Fruit fly (Drosophila melanogaster): ENCODE measurements around the gene Tsp33B.

Gene Tsp33B

dm6 chr2L:11812781-11813664 is 20.9 kb upstream of the Tsp33B start:
- TF ChIP-seq CG14655 (GFP tag; optimal IDR thresholded peaks at IDR 0.05) = peak; percentile 26
- 0 out of 2 replicates have a peak, but pooled peaks have one; percentile 13 for TF ChIP-seq CG32121 (GFP tag; IDR thresholded peaks at IDR 0.05)
- TF ChIP-seq CG12605 (GFP tag; IDR thresholded peaks at IDR 0.05) = no peak
- no peak for TF ChIP-seq fd96Ca (GFP tag; IDR thresholded peaks at IDR 0.05)
- TF ChIP-seq CG8301 (tag; optimal IDR thresholded peaks at IDR 0.05) = peak; percentile 18

DNA sequence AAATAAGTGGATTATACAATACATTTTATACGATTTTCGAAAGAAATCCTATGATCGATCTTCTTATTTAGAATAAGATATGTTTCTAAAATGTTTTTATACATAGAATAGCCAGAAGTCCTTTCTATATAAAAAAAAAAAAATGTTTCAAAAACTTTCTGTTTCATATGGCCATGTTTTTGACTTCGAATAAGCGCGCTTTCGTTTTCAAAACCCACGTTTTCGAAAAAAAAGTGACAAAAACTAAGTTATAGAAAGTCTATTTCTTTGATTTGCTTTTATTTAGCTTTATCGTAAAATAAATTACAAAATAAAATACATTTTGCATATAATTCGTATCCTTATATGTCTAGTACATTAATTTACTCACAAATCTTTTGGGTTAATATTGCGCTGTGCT is 17.7 kb upstream of the Tsp33B start:
- TF ChIP-seq Ets98B (GFP tag; IDR thresholded peaks at IDR 0.05) = no peak
- no peak for TF ChIP-seq CG9948 (tag; optimal IDR thresholded peaks at IDR 0.05)

- peak; percentile 9 for TF ChIP-seq EcR (GFP tag; optimal IDR thresholded peaks at IDR 0.05)
- TF ChIP-seq CG4496 (GFP tag; IDR thresholded peaks at IDR 0.05) = peak; percentile 48; the same call in 1 of the 3 replicates
- peak; percentile 64; the same call in 1 of the 3 replicates for TF ChIP-seq fd96Ca (GFP tag; IDR thresholded peaks at IDR 0.05)
- no peak for TF ChIP-seq Pif1A (GFP tag; optimal IDR thresholded peaks at IDR 0.05)
- peak; percentile 84 for TF ChIP-seq CG13204 (GFP tag; optimal IDR thresholded peaks at IDR 0.05)
- no peak for TF ChIP-seq Snoo (tag; optimal IDR thresholded peaks at IDR 0.05)
- TF ChIP-seq CG14655 (GFP tag; optimal IDR thresholded peaks at IDR 0.05) = no peak
- no peak for TF ChIP-seq Pif1B (GFP tag; optimal IDR thresholded peaks at IDR 0.05)
- TF ChIP-seq CG12605 (GFP tag; IDR thresholded peaks at IDR 0.05) = peak; percentile 54
- peak; percentile 19; the same call in 1 of the 2 replicates for TF ChIP-seq Ets98B (GFP tag; IDR thresholded peaks at IDR 0.05)
- peak; percentile 39 for TF ChIP-seq D1 (tag; optimal IDR thresholded peaks at IDR 0.05)
- TF ChIP-seq CG32121 (GFP tag; IDR thresholded peaks at IDR 0.05) = peak; percentile 34; the same call in 1 of the 2 replicates
Measured at dm6 chr2L:11808702-11809583, 16.8 kb upstream of the Tsp33B start, which contains the start of gene crol. Gene crol, minus strand, starts transcription at chr2L:11809438.

DNA sequence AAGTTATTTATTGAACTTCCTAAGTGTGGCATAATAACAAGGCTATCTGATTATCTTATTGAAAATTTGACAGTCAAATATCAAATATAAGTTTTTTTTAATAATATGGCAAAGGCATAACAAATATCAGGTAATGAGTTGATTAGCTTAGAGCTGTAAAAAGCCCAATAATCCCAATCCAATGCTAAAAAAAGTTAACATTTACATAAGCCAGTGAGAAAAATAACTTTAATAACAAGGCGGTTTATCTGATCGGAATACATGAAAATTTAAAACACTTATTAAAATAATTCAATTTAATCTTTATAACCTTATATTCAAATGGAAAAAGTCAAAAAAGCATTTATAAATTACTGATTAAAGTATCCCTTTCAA is 16.1 kb upstream of the Tsp33B start:
- TF ChIP-seq CG9948 (tag; optimal IDR thresholded peaks at IDR 0.05) = no peak
- no peak for TF ChIP-seq CG17806 (tag; optimal IDR thresholded peaks at IDR 0.05)
- TF ChIP-seq Pif1A (GFP tag; optimal IDR thresholded peaks at IDR 0.05) = no peak
- no peak for TF ChIP-seq Ets98B (GFP tag; IDR thresholded peaks at IDR 0.05)
- no peak for TF ChIP-seq gl (tag; optimal IDR thresholded peaks at IDR 0.05)
- no peak for TF ChIP-seq EcR (GFP tag; optimal IDR thresholded peaks at IDR 0.05)
- no peak for TF ChIP-seq CG14655 (GFP tag; optimal IDR thresholded peaks at IDR 0.05)
- TF ChIP-seq CG8301 (tag; optimal IDR thresholded peaks at IDR 0.05) = no peak
- no peak for TF ChIP-seq CG32121 (GFP tag; IDR thresholded peaks at IDR 0.05)
- no peak for TF ChIP-seq CG4496 (GFP tag; IDR thresholded peaks at IDR 0.05)
- TF ChIP-seq CG34367 (tag; optimal IDR thresholded peaks at IDR 0.05) = no peak
- no peak for TF ChIP-seq CG13204 (GFP tag; optimal IDR thresholded peaks at IDR 0.05)

DNA sequence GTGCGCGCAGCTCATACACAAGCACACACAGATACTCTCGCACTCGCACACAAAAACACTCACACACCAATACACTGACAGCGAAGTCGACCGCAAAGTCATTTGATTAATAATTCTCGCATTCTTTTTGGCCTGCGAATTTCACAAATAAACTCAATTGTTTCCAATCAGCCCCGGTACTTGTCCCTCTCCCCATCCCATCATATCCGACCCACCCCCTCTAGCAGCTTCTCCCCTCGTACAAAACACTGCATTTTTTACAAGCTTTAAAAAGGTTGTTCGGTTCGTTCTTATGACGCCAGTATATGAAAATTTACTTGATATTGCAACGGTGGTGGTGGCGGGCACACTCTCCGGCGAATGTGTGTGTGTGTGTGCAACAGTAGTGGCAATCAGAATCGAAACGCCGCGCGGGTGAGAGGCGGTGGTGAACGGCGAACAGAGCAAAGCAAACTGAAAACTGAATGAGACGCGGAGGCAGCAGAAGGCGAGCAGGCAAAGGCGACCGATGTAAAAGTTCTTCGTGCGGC is 15.6 kb upstream of the Tsp33B start:
- TF ChIP-seq fd96Ca (GFP tag; IDR thresholded peaks at IDR 0.05) (peak; percentile 60; the same call in 1 of the 3 replicates), Snoo (tag; optimal IDR thresholded peaks at IDR 0.05) (peak; percentile 5), Ets98B (GFP tag; IDR thresholded peaks at IDR 0.05) (peak; percentile 25), CG4496 (GFP tag; IDR thresholded peaks at IDR 0.05) (peak; percentile 51; the same call in 1 of the 3 replicates), CG8159 (tag; optimal IDR thresholded peaks at IDR 0.05) (no peak), CG14655 (GFP tag; optimal IDR thresholded peaks at IDR 0.05) (peak; percentile 12), CG10348 (GFP tag; IDR thresholded peaks at IDR 0.05) (no peak), Pif1B (GFP tag; optimal IDR thresholded peaks at IDR 0.05) (peak; percentile 44), EcR (GFP tag; optimal IDR thresholded peaks at IDR 0.05) (peak; percentile 71), D1 (tag; optimal IDR thresholded peaks at IDR 0.05) (no peak), CG34367 (tag; optimal IDR thresholded peaks at IDR 0.05) (no peak), CG17806 (tag; optimal IDR thresholded peaks at IDR 0.05) (peak; percentile 9), CG12605 (GFP tag; IDR thresholded peaks at IDR 0.05) (peak; percentile 50), Pif1A (GFP tag; optimal IDR thresholded peaks at IDR 0.05) (no peak), CG15710 (tag; optimal IDR thresholded peaks at IDR 0.05) (no peak), CG8301 (tag; optimal IDR thresholded peaks at IDR 0.05) (no peak), CG13204 (GFP tag; optimal IDR thresholded peaks at IDR 0.05) (peak; percentile 75), rn (GFP tag; IDR thresholded peaks at IDR 0.05) (no peak), gl (tag; optimal IDR thresholded peaks at IDR 0.05) (no peak), CG32121 (GFP tag; IDR thresholded peaks at IDR 0.05) (peak; percentile 70), CG9948 (tag; optimal IDR thresholded peaks at IDR 0.05) (no peak)
